Fruit fly (Drosophila melanogaster) whole organism: ENCODE measurements around the gene CG11504.

Source experiments
- CG8478 ChIP-seq: fragments of >200 bp; optimal IDR thresholded peaks from 2 replicates; lab custom pipeline; 2018; ENCODE audit warnings: inconsistent platforms
- Dll ChIP-seq: fragments of >200 bp; optimal IDR thresholded peaks from 2 replicates; lab custom pipeline; 2017
- EcR ChIP-seq, 2 experiments: fragments of >200 bp; optimal IDR thresholded peaks; 2 replicates each; lab custom pipeline; 2017; ENCODE audit warnings: missing biosample characterization in 2 of 2, missing genetic modification characterization in 2 of 2, missing genetic modification reagents in 2 of 2
- pan ChIP-seq: fragments of >200 bp; optimal IDR thresholded peaks from 2 replicates; lab custom pipeline; 2017
- psq ChIP-seq: fragments of >200 bp; optimal IDR thresholded peaks from 2 replicates; lab custom pipeline; 2017
- usp ChIP-seq: fragments of >200 bp; optimal IDR thresholded peaks from 2 replicates; lab custom pipeline; 2017; ENCODE audit warnings: missing biosample characterization, missing genetic modification characterization, mixed read lengths

The CG11504 gene

dm6 chr3R:29997607-29998236, at the start of gene CG11504, which contains the start of gene CG15525:
TSS of gene CG11504 (plus strand) at chr3R:29997900.
TSS of gene CG15525 (minus strand) at chr3R:29997676.
- TF ChIP-seq psq (lab: Kevin White, UChicago) (no peak), Dll (lab: Kevin White, UChicago) (no peak), EcR (GFP tag; optimal IDR thresholded peaks at IDR 0.05; lab: Kevin White, UChicago) (no peak), pan (lab: Kevin White, UChicago) (no peak), CG8478 (lab: Kevin White, UChicago) (no peak), usp (no peak)

dm6 chr3R:29959329-29959728, 38.4 kb upstream of the CG11504 start:
- no peak for TF ChIP-seq EcR (GFP tag; optimal IDR thresholded peaks at IDR 0.05; lab: Kevin White, UChicago)
- no peak for TF ChIP-seq pan (lab: Kevin White, UChicago)
- no peak for TF ChIP-seq usp
- TF ChIP-seq CG8478 (lab: Kevin White, UChicago), result no peak
- no peak for TF ChIP-seq psq (lab: Kevin White, UChicago)
- TF ChIP-seq Dll (lab: Kevin White, UChicago), result no peak

- TF ChIP-seq EcR (GFP tag; optimal IDR thresholded peaks at IDR 0.05; lab: Kevin White, UChicago) (no peak), Dll (lab: Kevin White, UChicago) (no peak), usp (no peak), psq (lab: Kevin White, UChicago) (no peak), pan (lab: Kevin White, UChicago) (no peak), CG8478 (lab: Kevin White, UChicago) (no peak)
Measured at dm6 chr3R:29963102-29963501, 34.6 kb upstream of the CG11504 start.

dm6 chr3R:29969347-29969746, 28.4 kb upstream of the CG11504 start, which contains the start of gene TkR99D:
TSS of gene TkR99D (minus strand) at chr3R:29969447.
- TF ChIP-seq pan (lab: Kevin White, UChicago) (no peak), psq (lab: Kevin White, UChicago) (no peak), EcR (GFP tag; optimal IDR thresholded peaks at IDR 0.05; lab: Kevin White, UChicago) (no peak), usp (no peak), Dll (lab: Kevin White, UChicago) (no peak), CG8478 (lab: Kevin White, UChicago) (no peak)

dm6 chr3R:29978595-29978994, 19.1 kb upstream of the CG11504 start:
- TF ChIP-seq CG8478 (lab: Kevin White, UChicago) (no peak), Dll (lab: Kevin White, UChicago) (no peak), EcR (GFP tag; optimal IDR thresholded peaks at IDR 0.05; lab: Kevin White, UChicago) (no peak), pan (lab: Kevin White, UChicago) (no peak), usp (no peak)

- TF ChIP-seq psq (lab: Kevin White, UChicago), result no peak
- no peak for TF ChIP-seq usp
- no peak for TF ChIP-seq Dll (lab: Kevin White, UChicago)
- no peak for TF ChIP-seq pan (lab: Kevin White, UChicago)
- TF ChIP-seq CG8478 (lab: Kevin White, UChicago), result no peak
- no peak for TF ChIP-seq EcR (GFP tag; optimal IDR thresholded peaks at IDR 0.05; lab: Kevin White, UChicago)
Measured at dm6 chr3R:29981479-29981878, 16.2 kb upstream of the CG11504 start.

dm6 chr3R:29982027-29982426, 15.7 kb upstream of the CG11504 start:
- TF ChIP-seq psq (lab: Kevin White, UChicago) (no peak), usp (no peak), EcR (GFP tag; optimal IDR thresholded peaks at IDR 0.05; lab: Kevin White, UChicago) (no peak), Dll (lab: Kevin White, UChicago) (no peak), pan (lab: Kevin White, UChicago) (no peak), CG8478 (lab: Kevin White, UChicago) (no peak)

dm6 chr3R:29983073-29983544, 14.6 kb upstream of the CG11504 start, which contains the start of gene CG7896:
TSS of gene CG7896 (plus strand) at chr3R:29983426.
- TF ChIP-seq pan (lab: Kevin White, UChicago), result no peak
- no peak for TF ChIP-seq EcR (GFP tag; optimal IDR thresholded peaks at IDR 0.05; lab: Kevin White, UChicago)
- no peak for TF ChIP-seq CG8478 (lab: Kevin White, UChicago)
- TF ChIP-seq Dll (lab: Kevin White, UChicago), result no peak
- TF ChIP-seq psq (lab: Kevin White, UChicago), result no peak
- no peak for TF ChIP-seq usp

- TF ChIP-seq pan (lab: Kevin White, UChicago), result no peak
Measured at dm6 chr3R:29983886-29984285, 13.8 kb upstream of the CG11504 start.

- TF ChIP-seq pan (lab: Kevin White, UChicago) (no peak), CG8478 (lab: Kevin White, UChicago) (no peak), EcR (GFP tag; optimal IDR thresholded peaks at IDR 0.05; lab: Kevin White, UChicago) (no peak), psq (lab: Kevin White, UChicago) (no peak), usp (no peak), Dll (lab: Kevin White, UChicago) (no peak)
Measured at dm6 chr3R:29985219-29985618, 12.5 kb upstream of the CG11504 start.

- TF ChIP-seq CG8478 (lab: Kevin White, UChicago), result no peak
- no peak for TF ChIP-seq pan (lab: Kevin White, UChicago)
- TF ChIP-seq usp, result no peak
- TF ChIP-seq EcR (GFP tag; optimal IDR thresholded peaks at IDR 0.05; lab: Kevin White, UChicago), result no peak
- TF ChIP-seq psq (lab: Kevin White, UChicago), result no peak
- TF ChIP-seq Dll (lab: Kevin White, UChicago), result no peak
Measured at dm6 chr3R:29990681-29991080, 7.0 kb upstream of the CG11504 start.

dm6 chr3R:29993134-29993533, 4.6 kb upstream of the CG11504 start, which contains the start of gene Acph-1:
TSS of gene Acph-1 (minus strand) at chr3R:29993411.
- TF ChIP-seq pan (lab: Kevin White, UChicago) (no peak), CG8478 (lab: Kevin White, UChicago) (no peak), Dll (lab: Kevin White, UChicago) (no peak), psq (lab: Kevin White, UChicago) (no peak), usp (no peak), EcR (GFP tag; optimal IDR thresholded peaks at IDR 0.05; lab: Kevin White, UChicago) (no peak)
